Worm (Caenorhabditis elegans) whole organism, mixed stage, embryonic: ENCODE data around the gene decr-1.3.

ENCODE experiments used
- ceh-39 ChIP-seq: fragments of 150-350 bp; optimal IDR thresholded peaks from 2 replicates; lab custom pipeline; 2014; ENCODE audit warnings: missing biosample characterization, missing genetic modification characterization
- ceh-83 ChIP-seq: fragments of 200-800 bp; sonication (Bioruptor generic); optimal IDR thresholded peaks from 2 replicates; lab custom pipeline; 2018; ENCODE audit warnings: mild to moderate bottlenecking, missing genetic modification characterization, missing compliant biosample characterization
- lin-13 ChIP-seq: fragments of 150-350 bp; optimal IDR thresholded peaks from 2 replicates; lab custom pipeline; 2014; ENCODE audit warnings: missing biosample characterization, missing genetic modification characterization
- lsy-2 ChIP-seq: fragments of 150-350 bp; optimal IDR thresholded peaks from 2 replicates; lab custom pipeline; 2014; ENCODE audit warnings: missing biosample characterization, missing genetic modification characterization
- mep-1 ChIP-seq: fragments of 150-350 bp; optimal IDR thresholded peaks from 2 replicates; lab custom pipeline; 2017; ENCODE audit warnings: missing biosample characterization, missing genetic modification reagents, missing genetic modification characterization, inconsistent platforms
- nhr-237 ChIP-seq: fragments of 150-350 bp; optimal IDR thresholded peaks from 2 replicates; lab custom pipeline; 2014; ENCODE audit warnings: missing biosample characterization, missing genetic modification characterization
- nhr-28 ChIP-seq: fragments of 150-350 bp; optimal IDR thresholded peaks from 2 replicates; lab custom pipeline; 2014; ENCODE audit warnings: missing biosample characterization, missing genetic modification characterization
- nhr-76 ChIP-seq: sonication (generic microtip); optimal IDR thresholded peaks from 2 replicates; lab custom pipeline; 2017; ENCODE audit warnings: missing biosample characterization, missing genetic modification characterization
- snpc-4 ChIP-seq: fragments of 150-350 bp; optimal IDR thresholded peaks from 2 replicates; lab custom pipeline; 2014; ENCODE audit warnings: missing biosample characterization, missing genetic modification characterization

ce11 chrII:8144543-8144942, 28.8 kb downstream of the decr-1.3 start, which contains the start of gene F10B5.2:
- TF ChIP-seq nhr-28 (no peak), ceh-39 (tag; lab: Kevin White, UChicago) (no peak), lin-13 (no peak), mep-1 (tag; lab: Kevin White, UChicago) (no peak), ceh-83 (GFP tag; lab: Kevin White, UChicago) (no peak), nhr-237 (tag; lab: Kevin White, UChicago) (no peak), nhr-76 (tag; lab: Kevin White, UChicago) (no peak), lsy-2 (tag; lab: Kevin White, UChicago) (no peak), snpc-4 (tag; lab: Kevin White, UChicago) (no peak)
